Worm (Caenorhabditis elegans): Measurements from ENCODE around the gene eif-3.K.
A peak's percentile ranks its signal among the peaks of the same experiment; 100 is the strongest.

Gene eif-3.K

DNA sequence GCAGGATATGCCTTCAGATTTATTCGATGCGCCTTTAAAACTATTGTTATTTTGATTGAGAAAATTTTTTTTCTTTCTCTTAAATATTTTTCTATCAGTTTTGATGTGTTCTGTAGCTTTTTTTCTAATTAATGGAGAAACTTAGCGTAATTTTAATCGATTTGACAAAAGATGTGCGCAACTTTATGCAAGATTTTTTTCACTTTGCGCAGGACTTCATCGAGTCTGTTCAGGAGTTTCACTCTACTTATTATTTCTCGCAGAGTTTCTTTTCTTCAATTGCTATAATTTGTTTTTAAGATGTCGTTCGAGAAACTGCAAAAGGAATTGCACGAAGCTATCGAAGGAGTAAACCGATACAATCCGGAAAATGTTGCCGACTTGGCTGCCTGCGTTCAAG lies at the start of gene eif-3.K:
TSS of gene eif-3.K (plus strand) at position 301 of the 400 bp plus-strand sequence.
- TF ChIP-seq ceh-16 (tag; optimal IDR thresholded peaks at IDR 0.05) (no peak), elt-1 (tag; optimal IDR thresholded peaks at IDR 0.05) (no peak), ztf-11 (tag; optimal IDR thresholded peaks at IDR 0.05) (no peak), zag-1 (tag; optimal IDR thresholded peaks at IDR 0.05) (no peak), nhr-43 (tag; optimal IDR thresholded peaks at IDR 0.05; ENCODE audit: poor library complexity, severe bottlenecking) (no peak), R02D3.7 (tag; optimal IDR thresholded peaks at IDR 0.05) (no peak), nhr-25 (tag; optimal IDR thresholded peaks at IDR 0.05) (no peak), eor-1 (tag; optimal IDR thresholded peaks at IDR 0.05) (no peak), pqm-1 (tag; optimal IDR thresholded peaks at IDR 0.05) (no peak)

- TF ChIP-seq pha-4 (tag; optimal IDR thresholded peaks at IDR 0.05) (peak; percentile 91), elt-2 (tag; optimal IDR thresholded peaks at IDR 0.05) (no peak)
These were observed 49.7 kb upstream of the eif-3.K start, which contains the start of gene ttr-27 for ce11 chrV:12904054-12904453. TSS of gene ttr-27 (minus strand) at chrV:12904098.

DNA sequence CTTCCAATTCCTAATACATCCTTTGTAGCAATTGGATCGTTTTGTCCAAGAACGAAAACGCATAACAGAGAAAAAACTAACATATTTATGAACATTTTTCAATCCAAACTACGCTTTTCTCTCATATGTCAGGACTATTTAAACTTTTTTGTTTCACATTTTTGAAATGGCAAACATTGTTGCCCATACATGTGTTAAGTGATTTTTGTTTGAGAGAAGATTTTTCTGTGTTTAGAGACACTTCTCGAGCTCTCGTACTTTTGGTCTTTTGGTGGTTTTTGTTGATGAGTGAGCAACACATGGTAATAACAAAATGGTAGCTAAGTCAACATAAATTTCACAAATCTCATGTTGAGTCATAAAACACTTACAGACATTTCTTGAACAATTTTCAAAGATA lies 48.7 kb upstream of the eif-3.K start, which contains the start of gene ttr-28:
TSS of gene ttr-28 (minus strand) at position 101 of the 400 bp plus-strand sequence.
- TF ChIP-seq ama-1 (optimal IDR thresholded peaks at IDR 0.05) = no peak
- peak; percentile 17 for TF ChIP-seq pha-4 (tag; optimal IDR thresholded peaks at IDR 0.05)
- no peak for TF ChIP-seq ceh-28 (tag; optimal IDR thresholded peaks at IDR 0.05)
- TF ChIP-seq elt-2 (tag; optimal IDR thresholded peaks at IDR 0.05) = no peak

DNA sequence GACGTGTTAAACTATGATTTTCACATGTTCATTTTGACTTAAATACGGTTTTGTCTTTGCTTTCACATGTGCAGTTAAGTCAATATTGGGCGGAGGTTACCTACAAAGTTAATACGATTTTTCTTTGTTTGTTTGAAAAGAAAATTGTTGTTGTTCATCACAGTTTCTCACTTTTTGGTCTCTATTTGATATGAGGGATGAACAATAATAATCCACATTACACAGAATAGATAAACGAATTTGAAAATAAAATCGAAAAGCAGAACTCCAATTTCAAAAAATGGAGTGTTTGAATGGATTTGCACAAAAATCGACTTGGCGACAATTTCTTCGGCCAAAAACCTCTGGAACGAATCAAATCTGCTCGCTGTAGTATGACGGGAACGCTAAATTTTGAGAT lies 47.1 kb upstream of the eif-3.K start, which contains the start of gene ttr-29:
TSS of gene ttr-29 (minus strand) at position 101 of the 400 bp plus-strand sequence.
- TF ChIP-seq fkh-2 (tag; optimal IDR thresholded peaks at IDR 0.05) (no peak), fkh-10 (GFP tag; optimal IDR thresholded peaks at IDR 0.05) (no peak), elt-2 (tag; optimal IDR thresholded peaks at IDR 0.05) (no peak), lsy-12 (tag; optimal IDR thresholded peaks at IDR 0.05) (no peak), pha-4 (tag; optimal IDR thresholded peaks at IDR 0.05) (peak; percentile 90), ceh-82 (tag; optimal IDR thresholded peaks at IDR 0.05) (no peak)

- no peak for TF ChIP-seq elt-2 (tag; optimal IDR thresholded peaks at IDR 0.05)
- no peak for TF ChIP-seq pqm-1 (tag; optimal IDR thresholded peaks at IDR 0.05)
- TF ChIP-seq aly-2 (tag; optimal IDR thresholded peaks at IDR 0.05) = no peak
- TF ChIP-seq nhr-11 (tag; optimal IDR thresholded peaks at IDR 0.05) = no peak
- TF ChIP-seq fkh-10 (GFP tag; optimal IDR thresholded peaks at IDR 0.05) = no peak
- no peak for TF ChIP-seq unc-39 (tag; optimal IDR thresholded peaks at IDR 0.05)
- TF ChIP-seq ceh-28 (tag; optimal IDR thresholded peaks at IDR 0.05) = no peak
- TF ChIP-seq pha-4 (tag; optimal IDR thresholded peaks at IDR 0.05) = no peak
- no peak for TF ChIP-seq nhr-67 (tag; optimal IDR thresholded peaks at IDR 0.05)
- no peak for TF ChIP-seq hmg-11 (tag; optimal IDR thresholded peaks at IDR 0.05)
- no peak for TF ChIP-seq sea-2 (GFP tag; optimal IDR thresholded peaks at IDR 0.05)
- TF ChIP-seq ztf-11 (tag; optimal IDR thresholded peaks at IDR 0.05) = no peak
- TF ChIP-seq snpc-4 (tag; optimal IDR thresholded peaks at IDR 0.05) = no peak
- no peak for TF ChIP-seq zag-1 (tag; optimal IDR thresholded peaks at IDR 0.05)
- TF ChIP-seq ceh-9 (tag; optimal IDR thresholded peaks at IDR 0.05) = no peak
- TF ChIP-seq nhr-28 (tag; optimal IDR thresholded peaks at IDR 0.05) = no peak
- TF ChIP-seq ztf-4 (tag; optimal IDR thresholded peaks at IDR 0.05) = no peak
- no peak for TF ChIP-seq nhr-76 (tag; optimal IDR thresholded peaks at IDR 0.05)
- TF ChIP-seq nhr-23 (tag; optimal IDR thresholded peaks at IDR 0.05) = no peak
- no peak for TF ChIP-seq nhr-77 (tag; optimal IDR thresholded peaks at IDR 0.05)
These were observed 46.4 kb upstream of the eif-3.K start for ce11 chrV:12907436-12907835.

DNA sequence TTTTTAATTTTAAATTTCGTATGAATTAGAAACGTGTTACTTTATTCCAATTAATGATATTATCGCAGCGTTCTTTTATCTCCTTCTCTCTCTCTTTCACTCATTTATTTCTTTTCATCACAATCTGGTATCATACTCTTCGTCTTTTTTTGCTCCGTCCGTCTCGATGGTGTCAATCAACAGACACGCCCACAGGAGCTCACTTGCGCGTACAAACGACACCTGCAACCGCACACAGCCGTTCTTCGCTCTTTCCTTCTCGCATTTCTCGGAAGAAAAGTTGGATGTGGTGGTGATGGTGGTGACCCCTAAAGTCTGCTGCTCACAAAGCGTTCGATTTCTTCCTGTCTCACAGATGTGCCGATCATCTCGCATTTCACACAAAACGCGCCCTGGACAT lies 45.2 kb upstream of the eif-3.K start:
- TF ChIP-seq ceh-9 (tag; optimal IDR thresholded peaks at IDR 0.05) (no peak), elt-1 (tag; optimal IDR thresholded peaks at IDR 0.05) (no peak), elt-3 (tag; optimal IDR thresholded peaks at IDR 0.05) (no peak), jun-1 (tag; optimal IDR thresholded peaks at IDR 0.05) (no peak), pqm-1 (tag; optimal IDR thresholded peaks at IDR 0.05) (no peak), daf-12 (tag; optimal IDR thresholded peaks at IDR 0.05) (no peak), nhr-28 (tag; optimal IDR thresholded peaks at IDR 0.05) (no peak), nhr-237 (tag; optimal IDR thresholded peaks at IDR 0.05) (no peak), lin-39 (tag; optimal IDR thresholded peaks at IDR 0.05) (no peak), hmg-11 (tag; optimal IDR thresholded peaks at IDR 0.05) (no peak), fkh-2 (tag; optimal IDR thresholded peaks at IDR 0.05) (no peak), ceh-28 (tag; optimal IDR thresholded peaks at IDR 0.05) (no peak), eor-1 (tag; optimal IDR thresholded peaks at IDR 0.05) (no peak), snpc-4 (tag; optimal IDR thresholded peaks at IDR 0.05) (no peak), nhr-11 (tag; optimal IDR thresholded peaks at IDR 0.05) (no peak)
